Worm (Caenorhabditis elegans) whole organism, late embryonic: ENCODE results near the gene rpt-1.
A peak's percentile ranks its signal among the peaks of the same experiment; 100 is the strongest.

Experiments used
- C08G9.2 ChIP-seq: sonication (generic microtip); optimal IDR thresholded peaks from 2 replicates; lab custom pipeline; 2016; ENCODE audit warnings: mild to moderate bottlenecking, missing genetic modification characterization, moderate library complexity, missing compliant biosample characterization
- C38D4.7 ChIP-seq: fragments of 200-800 bp; sonication (Bioruptor generic); optimal IDR thresholded peaks from 2 replicates; lab custom pipeline; 2018; ENCODE audit warnings: mild to moderate bottlenecking, missing genetic modification characterization, moderate library complexity, missing compliant biosample characterization
- F13H6.1 ChIP-seq: sonication (generic microtip); optimal IDR thresholded peaks from 2 replicates; lab custom pipeline; 2016; ENCODE audit warnings: missing genetic modification characterization, missing compliant biosample characterization
- K02D7.2 ChIP-seq: sonication (generic microtip); optimal IDR thresholded peaks from 2 replicates; lab custom pipeline; 2017; ENCODE audit warnings: mild to moderate bottlenecking, missing genetic modification characterization, missing compliant biosample characterization
- T23F11.4 ChIP-seq: fragments of 200-800 bp; sonication (Bioruptor generic); optimal IDR thresholded peaks from 2 replicates; lab custom pipeline; 2018; ENCODE audit warnings: mild to moderate bottlenecking, missing genetic modification characterization, missing compliant biosample characterization
- Y22D7AL.16 ChIP-seq: sonication (generic microtip); optimal IDR thresholded peaks from 2 replicates; lab custom pipeline; 2016; ENCODE audit warnings: missing genetic modification characterization, missing compliant biosample characterization
- ahr-1 ChIP-seq: sonication (generic microtip); optimal IDR thresholded peaks from 2 replicates; lab custom pipeline; 2016; ENCODE audit warnings: missing genetic modification characterization, missing compliant biosample characterization
- ama-1 ChIP-seq: fragments of 150-350 bp; optimal IDR thresholded peaks from 2 replicates; lab custom pipeline; 2014
- ceh-14 ChIP-seq: sonication (generic microtip); optimal IDR thresholded peaks from 2 replicates; lab custom pipeline; 2016; ENCODE audit warnings: missing genotype, missing genetic modification characterization, missing compliant biosample characterization
- ceh-18 ChIP-seq: sonication (generic microtip); optimal IDR thresholded peaks from 2 replicates; lab custom pipeline; 2016; ENCODE audit warnings: missing genetic modification characterization, missing compliant biosample characterization
- ceh-24 ChIP-seq: sonication (generic microtip); optimal IDR thresholded peaks from 2 replicates; lab custom pipeline; 2016; ENCODE audit warnings: mild to moderate bottlenecking, missing genetic modification characterization, missing compliant biosample characterization
- ceh-30 ChIP-seq: fragments of 150-350 bp; optimal IDR thresholded peaks from 2 replicates; lab custom pipeline; 2014; ENCODE audit warnings: missing biosample characterization, missing genetic modification characterization
- ceh-31 ChIP-seq: sonication (generic microtip); optimal IDR thresholded peaks from 2 replicates; lab custom pipeline; 2016; ENCODE audit warnings: missing genetic modification characterization, missing compliant biosample characterization
- ceh-34 ChIP-seq: sonication (generic microtip); optimal IDR thresholded peaks from 2 replicates; lab custom pipeline; 2016; ENCODE audit warnings: mild to moderate bottlenecking, missing genetic modification characterization, missing compliant biosample characterization
- ceh-45 ChIP-seq: fragments of 200-800 bp; sonication (Bioruptor generic); IDR thresholded peaks from 2 replicates; pipeline ENCODE4 v1.3.6; 2022; ENCODE audit warnings: missing genetic modification reagents, missing genetic modification characterization, missing compliant biosample characterization
- ceh-48 ChIP-seq: sonication (generic microtip); optimal IDR thresholded peaks from 2 replicates; lab custom pipeline; 2016; ENCODE audit warnings: missing genetic modification characterization, inconsistent platforms, missing compliant biosample characterization
- ceh-6 ChIP-seq: fragments of 200-800 bp; sonication (Bioruptor generic); optimal IDR thresholded peaks from 2 replicates; lab custom pipeline; 2018; ENCODE audit warnings: mild to moderate bottlenecking, missing genetic modification characterization, missing compliant biosample characterization
- ceh-9 ChIP-seq: sonication (generic microtip); optimal IDR thresholded peaks from 2 replicates; lab custom pipeline; 2016; ENCODE audit warnings: mild to moderate bottlenecking, missing genetic modification characterization, inconsistent platforms, missing compliant biosample characterization
- che-1 ChIP-seq: sonication (generic microtip); optimal IDR thresholded peaks from 2 replicates; lab custom pipeline; 2016; ENCODE audit warnings: mild to moderate bottlenecking, missing genetic modification characterization, missing compliant biosample characterization
- dmd-4 ChIP-seq: sonication (generic microtip); optimal IDR thresholded peaks from 2 replicates; lab custom pipeline; 2016; ENCODE audit warnings: borderline replicate concordance, missing genetic modification characterization, missing compliant biosample characterization
- dve-1 ChIP-seq: sonication (generic microtip); optimal IDR thresholded peaks from 2 replicates; lab custom pipeline; 2017; ENCODE audit warnings: antibody characterized with exemption, mild to moderate bottlenecking, missing genetic modification characterization, missing compliant biosample characterization
- elt-4 ChIP-seq: sonication (generic microtip); optimal IDR thresholded peaks from 2 replicates; lab custom pipeline; 2016; ENCODE audit warnings: missing genetic modification characterization, missing compliant biosample characterization
- ets-4 ChIP-seq: sonication (generic microtip); optimal IDR thresholded peaks from 2 replicates; lab custom pipeline; 2016; ENCODE audit warnings: missing genetic modification characterization, missing compliant biosample characterization
- eyg-1 ChIP-seq: sonication (generic microtip); optimal IDR thresholded peaks from 2 replicates; lab custom pipeline; 2016; ENCODE audit warnings: missing genotype, missing genetic modification characterization, missing compliant biosample characterization
- fax-1 ChIP-seq: sonication (generic microtip); optimal IDR thresholded peaks from 2 replicates; lab custom pipeline; 2016; ENCODE audit warnings: missing genotype, missing genetic modification characterization, missing compliant biosample characterization
- fkh-6 ChIP-seq: sonication (generic microtip); optimal IDR thresholded peaks from 2 replicates; lab custom pipeline; 2016; ENCODE audit warnings: missing genetic modification characterization, missing compliant biosample characterization
- gmeb-2 ChIP-seq: sonication (generic microtip); optimal IDR thresholded peaks from 2 replicates; lab custom pipeline; 2016; ENCODE audit warnings: missing genetic modification characterization, inconsistent platforms, missing compliant biosample characterization
- hlh-13 ChIP-seq: fragments of 200-800 bp; sonication (Bioruptor generic); optimal IDR thresholded peaks from 2 replicates; lab custom pipeline; 2018; ENCODE audit warnings: mild to moderate bottlenecking, missing genetic modification characterization, missing compliant biosample characterization
- hlh-30 ChIP-seq: sonication (generic microtip); optimal IDR thresholded peaks from 2 replicates; lab custom pipeline; 2017; ENCODE audit warnings: antibody characterized with exemption, missing genetic modification characterization, missing compliant biosample characterization; ENCODE audit not compliant: insufficient read depth
- madf-2 ChIP-seq: sonication (generic microtip); optimal IDR thresholded peaks from 2 replicates; lab custom pipeline; 2017; ENCODE audit warnings: missing genetic modification characterization, missing compliant biosample characterization
- nfya-1 ChIP-seq: sonication (generic microtip); optimal IDR thresholded peaks from 2 replicates; lab custom pipeline; 2017; ENCODE audit warnings: missing genetic modification characterization, mild to moderate bottlenecking, missing compliant biosample characterization, antibody characterized with exemption, moderate library complexity
- nhr-11 ChIP-seq: fragments of 150-350 bp; optimal IDR thresholded peaks from 2 replicates; lab custom pipeline; 2014; ENCODE audit warnings: missing biosample characterization, missing genetic modification characterization
- nhr-232 ChIP-seq: sonication (generic microtip); optimal IDR thresholded peaks from 2 replicates; lab custom pipeline; 2016; ENCODE audit warnings: missing genetic modification characterization, missing compliant biosample characterization
- odd-2 ChIP-seq: sonication (generic microtip); optimal IDR thresholded peaks from 2 replicates; lab custom pipeline; 2017; ENCODE audit warnings: antibody characterized with exemption, mild to moderate bottlenecking, missing genetic modification characterization, missing compliant biosample characterization
- pax-1 ChIP-seq: fragments of 150-350 bp; optimal IDR thresholded peaks from 2 replicates; lab custom pipeline; 2014; ENCODE audit warnings: missing biosample characterization, missing genetic modification characterization
- pha-2 ChIP-seq: sonication (generic microtip); optimal IDR thresholded peaks from 2 replicates; lab custom pipeline; 2017; ENCODE audit warnings: mild to moderate bottlenecking, missing genetic modification characterization, missing compliant biosample characterization
- pqm-1 ChIP-seq: sonication (generic microtip); optimal IDR thresholded peaks from 2 replicates; lab custom pipeline; 2016; ENCODE audit warnings: missing genetic modification characterization, missing compliant biosample characterization
- pros-1 ChIP-seq: fragments of 150-350 bp; optimal IDR thresholded peaks from 2 replicates; lab custom pipeline; 2014; ENCODE audit warnings: missing biosample characterization, missing genetic modification reagents, missing genetic modification characterization
- ref-2 ChIP-seq: sonication (generic microtip); optimal IDR thresholded peaks from 2 replicates; lab custom pipeline; 2016; ENCODE audit warnings: missing genetic modification characterization, missing compliant biosample characterization
- rnt-1 ChIP-seq: sonication (generic microtip); optimal IDR thresholded peaks from 2 replicates; lab custom pipeline; 2016; ENCODE audit warnings: missing genetic modification characterization, missing compliant biosample characterization
- sdc-2 ChIP-seq: sonication (generic microtip); optimal IDR thresholded peaks from 2 replicates; lab custom pipeline; 2016; ENCODE audit warnings: missing genotype, missing genetic modification characterization, missing compliant biosample characterization
- sox-2 ChIP-seq: fragments of 200-800 bp; sonication (Bioruptor generic); IDR thresholded peaks from 2 replicates; pipeline ENCODE4 v1.3.6; 2022; ENCODE audit warnings: missing genetic modification reagents, missing genetic modification characterization, missing compliant biosample characterization
- syd-9 ChIP-seq: sonication (generic microtip); optimal IDR thresholded peaks from 2 replicates; lab custom pipeline; 2016; ENCODE audit warnings: mild to moderate bottlenecking, missing genetic modification characterization, moderate library complexity, missing compliant biosample characterization
- tbx-7 ChIP-seq: sonication (generic microtip); optimal IDR thresholded peaks from 2 replicates; lab custom pipeline; 2016; ENCODE audit warnings: missing genotype, missing genetic modification characterization, missing compliant biosample characterization
- unc-3 ChIP-seq, 2 experiments: fragments of 200-800 bp in 1 of 2; sonication (Bioruptor generic) in 1 of 2; sonication (generic microtip) in 1 of 2; conservative IDR thresholded peaks in 1 of 2; optimal IDR thresholded peaks in 1 of 2; 2 replicates each; pipeline versions ENCODE4 v1.3.6 to Lab custom; 2016 to 2022; ENCODE audit warnings: missing compliant biosample characterization in 2 of 2, missing genetic modification characterization in 2 of 2, missing genetic modification reagents in 1 of 2
- zip-5 ChIP-seq: sonication (generic microtip); optimal IDR thresholded peaks from 2 replicates; lab custom pipeline; 2016; ENCODE audit warnings: missing genetic modification characterization, missing compliant biosample characterization

rpt-1 gene

ce11 chrV:12024273-12024672 is 42.1 kb upstream of the rpt-1 start (continued):
- TF ChIP-seq sox-2 (no peak), nhr-232 (no peak), ceh-31 (tag; lab: Kevin White, UChicago) (no peak), pqm-1 (tag; lab: Kevin White, UChicago) (no peak), elt-4 (tag; lab: Kevin White, UChicago) (peak; percentile 59), K02D7.2 (tag; lab: Kevin White, UChicago) (no peak), T23F11.4 (no peak), ceh-34 (tag; lab: Kevin White, UChicago) (peak; percentile 26), ceh-14 (tag; lab: Kevin White, UChicago) (peak; percentile 1), ref-2 (tag; lab: Kevin White, UChicago) (peak; percentile 7), pha-2 (tag; lab: Kevin White, UChicago) (no peak), nfya-1 (tag; lab: Kevin White, UChicago) (no peak), ceh-9 (tag; lab: Kevin White, UChicago) (no peak), zip-5 (tag; lab: Kevin White, UChicago) (no peak), che-1 (no peak), F13H6.1 (tag; lab: Kevin White, UChicago) (peak; percentile 56), nhr-11 (tag; lab: Kevin White, UChicago) (no peak), ceh-18 (tag; lab: Kevin White, UChicago) (peak; percentile 25), ceh-6 (peak; percentile 10), unc-3 (GFP tag; conservative IDR thresholded peaks at IDR 0.05; lab: Robert Waterston, UW) (0 out of 2 replicates have a peak, but pooled peaks have one; percentile 16), unc-3 (tag; optimal IDR thresholded peaks at IDR 0.05; lab: Kevin White, UChicago) (no peak), ets-4 (tag; lab: Kevin White, UChicago) (no peak), rnt-1 (no peak), hlh-13 (GFP tag; lab: Kevin White, UChicago) (no peak), hlh-30 (no peak), fax-1 (tag; lab: Kevin White, UChicago) (peak; percentile 12), ama-1 (lab: Kevin White, UChicago) (no peak), ceh-24 (tag; lab: Kevin White, UChicago) (no peak), eyg-1 (tag; lab: Kevin White, UChicago) (no peak), sdc-2 (peak; percentile 8), pax-1 (tag; lab: Kevin White, UChicago) (no peak), ahr-1 (tag; lab: Kevin White, UChicago) (no peak), ceh-48 (tag; lab: Kevin White, UChicago) (peak; percentile 18), C08G9.2 (tag; lab: Kevin White, UChicago) (peak; percentile 43), odd-2 (no peak), dmd-4 (tag; lab: Kevin White, UChicago) (no peak), ceh-45 (GFP tag; lab: Robert Waterston, UW) (no peak), ceh-30 (no peak), gmeb-2 (no peak), tbx-7 (tag; lab: Kevin White, UChicago) (peak; percentile 12), Y22D7AL.16 (peak; percentile 29), dve-1 (tag; lab: Kevin White, UChicago) (no peak), madf-2 (tag; lab: Kevin White, UChicago) (no peak), pros-1 (tag; lab: Kevin White, UChicago) (no peak), C38D4.7 (GFP tag; lab: Kevin White, UChicago) (peak; percentile 9), fkh-6 (tag; lab: Kevin White, UChicago) (no peak), syd-9 (no peak)
